Worm (Caenorhabditis elegans): ENCODE results near the gene srsx-38.
A peak's percentile ranks its signal among the peaks of the same experiment; 100 is the strongest.

srsx-38 gene

ce11 chrV:15781086-15781485 lies 26.2 kb downstream of the srsx-38 start, which contains the start of gene T26E4.2:
T26E4.2 (plus strand) TSS chrV:15781386.
- no peak for TF ChIP-seq lin-29 (GFP tag; IDR thresholded peaks at IDR 0.05)
- no peak for TF ChIP-seq R02D3.7 (tag; optimal IDR thresholded peaks at IDR 0.05)
- no peak for TF ChIP-seq arid-1 (GFP tag; conservative IDR thresholded peaks at IDR 0.05)
- TF ChIP-seq D1046.2 (GFP tag; IDR thresholded peaks at IDR 0.05) = no peak
- TF ChIP-seq madf-5 (GFP tag; IDR thresholded peaks at IDR 0.05) = no peak
- no peak for TF ChIP-seq ztf-7 (tag; optimal IDR thresholded peaks at IDR 0.05)
- TF ChIP-seq Y5F2A.4 (GFP tag; optimal IDR thresholded peaks at IDR 0.05) = no peak
- no peak for TF ChIP-seq ztf-11 (tag; optimal IDR thresholded peaks at IDR 0.05)

- TF ChIP-seq ama-1 (optimal IDR thresholded peaks at IDR 0.05) (no peak), fos-1 (tag; optimal IDR thresholded peaks at IDR 0.05) (no peak), spr-1 (tag; optimal IDR thresholded peaks at IDR 0.05) (no peak), F49E8.2 (tag; optimal IDR thresholded peaks at IDR 0.05; ENCODE audit: borderline replicate concordance) (no peak), F10B5.3 (tag; optimal IDR thresholded peaks at IDR 0.05) (no peak), daf-12 (tag; optimal IDR thresholded peaks at IDR 0.05) (no peak), attf-4 (tag; optimal IDR thresholded peaks at IDR 0.05) (no peak)
Measured at ce11 chrV:15779128-15779729, 28.1 kb downstream of the srsx-38 start, which contains the start of the genes nhr-285 and irld-52. nhr-285 (minus strand) TSS chrV:15779228. irld-52 (plus strand) TSS chrV:15779679.

ce11 chrV:15776651-15777050 lies 30.7 kb downstream of the srsx-38 start, which contains the start of gene nhr-283:
nhr-283 (minus strand) TSS chrV:15776751.
- peak in 1 of 2 experiments; percentile 55 for TF ChIP-seq unc-62 (GFP tag; optimal IDR thresholded peaks at IDR 0.05 in 1 of 2)
- TF ChIP-seq unc-62 (tag; optimal IDR thresholded peaks at IDR 0.05) = no peak
- no peak for TF ChIP-seq lin-38 (GFP tag; IDR thresholded peaks at IDR 0.05)

- TF ChIP-seq mdl-1 (tag; optimal IDR thresholded peaks at IDR 0.05) = peak; percentile 16 to 53
- peak; percentile 46; the same call in 1 of the 2 replicates for TF ChIP-seq dmd-6 (GFP tag; IDR thresholded peaks at IDR 0.05)
- no peak for TF ChIP-seq hmg-1.1 (GFP tag; IDR thresholded peaks at IDR 0.05)
- TF ChIP-seq mxl-3 (GFP tag; optimal IDR thresholded peaks at IDR 0.05) = peak; percentile 80
- TF ChIP-seq daf-16 (GFP tag; optimal IDR thresholded peaks at IDR 0.05) = no peak
- peak; percentile 55 for TF ChIP-seq daf-16 (tag; optimal IDR thresholded peaks at IDR 0.05)
- peak; percentile 21 for TF ChIP-seq nhr-28 (tag; optimal IDR thresholded peaks at IDR 0.05)
Measured at ce11 chrV:15773941-15774340, 33.4 kb downstream of the srsx-38 start.

ce11 chrV:15773141-15773540 lies 34.2 kb downstream of the srsx-38 start, which contains the start of gene nhr-60:
nhr-60 (minus strand) TSS chrV:15773241.
- no peak for TF ChIP-seq F44E2.7 (GFP tag; IDR thresholded peaks at IDR 0.05)
- no peak for TF ChIP-seq snpc-1.2 (GFP tag; IDR thresholded peaks at IDR 0.05)
- TF ChIP-seq F26F4.8 (GFP tag; conservative IDR thresholded peaks at IDR 0.05) = no peak
- no peak for TF ChIP-seq vab-7 (GFP tag; IDR thresholded peaks at IDR 0.05)
- TF ChIP-seq attf-4 (tag; optimal IDR thresholded peaks at IDR 0.05) = no peak
- TF ChIP-seq lsy-2 (tag; optimal IDR thresholded peaks at IDR 0.05) = no peak
- no peak for TF ChIP-seq unc-130 (GFP tag; optimal IDR thresholded peaks at IDR 0.05)
- no peak for TF ChIP-seq duxl-1 (tag; optimal IDR thresholded peaks at IDR 0.05; ENCODE audit: poor library complexity)
- TF ChIP-seq gei-8 (GFP tag; optimal IDR thresholded peaks at IDR 0.05) = no peak
- TF ChIP-seq fos-1 (tag; optimal IDR thresholded peaks at IDR 0.05) = no peak
- TF ChIP-seq ama-1 (optimal IDR thresholded peaks at IDR 0.05) = no peak
- TF ChIP-seq ceh-62 (tag; optimal IDR thresholded peaks at IDR 0.05) = no peak
- TF ChIP-seq lim-7 (GFP tag; IDR thresholded peaks at IDR 0.05) = no peak
- no peak for TF ChIP-seq nhr-48 (tag; optimal IDR thresholded peaks at IDR 0.05)
- TF ChIP-seq F10B5.3 (tag; optimal IDR thresholded peaks at IDR 0.05) = no peak
